Worm (Caenorhabditis elegans) whole organism, late embryonic: ENCODE results near the gene Y116A8A.150.

Experiments used
- C38D4.7 ChIP-seq: fragments of 200-800 bp; sonication (Bioruptor generic); optimal IDR thresholded peaks from 2 replicates; lab custom pipeline; 2018; ENCODE audit warnings: mild to moderate bottlenecking, missing genetic modification characterization, moderate library complexity, missing compliant biosample characterization
- K02D7.2 ChIP-seq: sonication (generic microtip); optimal IDR thresholded peaks from 2 replicates; lab custom pipeline; 2017; ENCODE audit warnings: mild to moderate bottlenecking, missing genetic modification characterization, missing compliant biosample characterization
- T23F11.4 ChIP-seq: fragments of 200-800 bp; sonication (Bioruptor generic); optimal IDR thresholded peaks from 2 replicates; lab custom pipeline; 2018; ENCODE audit warnings: mild to moderate bottlenecking, missing genetic modification characterization, missing compliant biosample characterization
- ahr-1 ChIP-seq: sonication (generic microtip); optimal IDR thresholded peaks from 2 replicates; lab custom pipeline; 2016; ENCODE audit warnings: missing genetic modification characterization, missing compliant biosample characterization
- ceh-14 ChIP-seq: sonication (generic microtip); optimal IDR thresholded peaks from 2 replicates; lab custom pipeline; 2016; ENCODE audit warnings: missing genotype, missing genetic modification characterization, missing compliant biosample characterization
- ceh-18 ChIP-seq: sonication (generic microtip); optimal IDR thresholded peaks from 2 replicates; lab custom pipeline; 2016; ENCODE audit warnings: missing genetic modification characterization, missing compliant biosample characterization
- ceh-2 ChIP-seq: sonication (generic microtip); optimal IDR thresholded peaks from 2 replicates; lab custom pipeline; 2016; ENCODE audit warnings: missing genotype, missing genetic modification characterization, missing compliant biosample characterization
- ceh-22 ChIP-seq: sonication (generic microtip); optimal IDR thresholded peaks from 2 replicates; lab custom pipeline; 2017; ENCODE audit warnings: missing biosample characterization, missing genetic modification characterization
- ceh-45 ChIP-seq: fragments of 200-800 bp; sonication (Bioruptor generic); IDR thresholded peaks from 2 replicates; pipeline ENCODE4 v1.3.6; 2022; ENCODE audit warnings: missing genetic modification reagents, missing genetic modification characterization, missing compliant biosample characterization
- ceh-48 ChIP-seq: sonication (generic microtip); optimal IDR thresholded peaks from 2 replicates; lab custom pipeline; 2016; ENCODE audit warnings: missing genetic modification characterization, inconsistent platforms, missing compliant biosample characterization
- che-1 ChIP-seq: sonication (generic microtip); optimal IDR thresholded peaks from 2 replicates; lab custom pipeline; 2016; ENCODE audit warnings: mild to moderate bottlenecking, missing genetic modification characterization, missing compliant biosample characterization
- dmd-4 ChIP-seq: sonication (generic microtip); optimal IDR thresholded peaks from 2 replicates; lab custom pipeline; 2016; ENCODE audit warnings: borderline replicate concordance, missing genetic modification characterization, missing compliant biosample characterization
- dve-1 ChIP-seq: sonication (generic microtip); optimal IDR thresholded peaks from 2 replicates; lab custom pipeline; 2017; ENCODE audit warnings: antibody characterized with exemption, mild to moderate bottlenecking, missing genetic modification characterization, missing compliant biosample characterization
- elt-2 ChIP-seq: sonication (generic microtip); optimal IDR thresholded peaks from 2 replicates; lab custom pipeline; 2016; ENCODE audit warnings: missing genetic modification reagents, missing genetic modification characterization, missing compliant biosample characterization
- ets-4 ChIP-seq: sonication (generic microtip); optimal IDR thresholded peaks from 2 replicates; lab custom pipeline; 2016; ENCODE audit warnings: missing genetic modification characterization, missing compliant biosample characterization
- eyg-1 ChIP-seq: sonication (generic microtip); optimal IDR thresholded peaks from 2 replicates; lab custom pipeline; 2016; ENCODE audit warnings: missing genotype, missing genetic modification characterization, missing compliant biosample characterization
- fax-1 ChIP-seq: sonication (generic microtip); optimal IDR thresholded peaks from 2 replicates; lab custom pipeline; 2016; ENCODE audit warnings: missing genotype, missing genetic modification characterization, missing compliant biosample characterization
- fkh-10 ChIP-seq: fragments of 150-350 bp; optimal IDR thresholded peaks from 2 replicates; lab custom pipeline; 2014; ENCODE audit warnings: missing biosample characterization, missing genetic modification reagents, missing genetic modification characterization
- fkh-6 ChIP-seq: sonication (generic microtip); optimal IDR thresholded peaks from 2 replicates; lab custom pipeline; 2016; ENCODE audit warnings: missing genetic modification characterization, missing compliant biosample characterization
- gmeb-2 ChIP-seq: sonication (generic microtip); optimal IDR thresholded peaks from 2 replicates; lab custom pipeline; 2016; ENCODE audit warnings: missing genetic modification characterization, inconsistent platforms, missing compliant biosample characterization
- hlh-13 ChIP-seq: fragments of 200-800 bp; sonication (Bioruptor generic); optimal IDR thresholded peaks from 2 replicates; lab custom pipeline; 2018; ENCODE audit warnings: mild to moderate bottlenecking, missing genetic modification characterization, missing compliant biosample characterization
- hlh-15 ChIP-seq: sonication (generic microtip); optimal IDR thresholded peaks from 2 replicates; lab custom pipeline; 2016; ENCODE audit warnings: missing genetic modification characterization, missing compliant biosample characterization
- hlh-30 ChIP-seq: sonication (generic microtip); optimal IDR thresholded peaks from 2 replicates; lab custom pipeline; 2017; ENCODE audit warnings: antibody characterized with exemption, missing genetic modification characterization, missing compliant biosample characterization; ENCODE audit not compliant: insufficient read depth
- hlh-8 ChIP-seq: sonication (generic microtip); optimal IDR thresholded peaks from 2 replicates; lab custom pipeline; 2016; ENCODE audit warnings: missing genotype, missing genetic modification characterization, missing compliant biosample characterization
- madf-2 ChIP-seq: sonication (generic microtip); optimal IDR thresholded peaks from 2 replicates; lab custom pipeline; 2017; ENCODE audit warnings: missing genetic modification characterization, missing compliant biosample characterization
- nfya-1 ChIP-seq: sonication (generic microtip); optimal IDR thresholded peaks from 2 replicates; lab custom pipeline; 2017; ENCODE audit warnings: missing genetic modification characterization, mild to moderate bottlenecking, missing compliant biosample characterization, antibody characterized with exemption, moderate library complexity
- nhr-232 ChIP-seq: sonication (generic microtip); optimal IDR thresholded peaks from 2 replicates; lab custom pipeline; 2016; ENCODE audit warnings: missing genetic modification characterization, missing compliant biosample characterization
- odd-2 ChIP-seq: sonication (generic microtip); optimal IDR thresholded peaks from 2 replicates; lab custom pipeline; 2017; ENCODE audit warnings: antibody characterized with exemption, mild to moderate bottlenecking, missing genetic modification characterization, missing compliant biosample characterization
- pag-3 ChIP-seq: sonication (generic microtip); optimal IDR thresholded peaks from 2 replicates; lab custom pipeline; 2016; ENCODE audit warnings: missing compliant biosample characterization, missing genetic modification characterization, borderline replicate concordance
- pat-9 ChIP-seq: fragments of 200-800 bp; sonication (Bioruptor generic); optimal IDR thresholded peaks from 2 replicates; lab custom pipeline; 2018; ENCODE audit warnings: mild to moderate bottlenecking, missing genetic modification characterization, moderate library complexity, missing compliant biosample characterization
- pha-2 ChIP-seq: sonication (generic microtip); optimal IDR thresholded peaks from 2 replicates; lab custom pipeline; 2017; ENCODE audit warnings: mild to moderate bottlenecking, missing genetic modification characterization, missing compliant biosample characterization
- pha-4 ChIP-seq: fragments of 150-350 bp; optimal IDR thresholded peaks from 2 replicates; lab custom pipeline; 2018; ENCODE audit warnings: missing biosample characterization, missing genetic modification reagents, missing genetic modification characterization
- pqm-1 ChIP-seq: sonication (generic microtip); optimal IDR thresholded peaks from 2 replicates; lab custom pipeline; 2016; ENCODE audit warnings: missing genetic modification characterization, missing compliant biosample characterization
- pros-1 ChIP-seq: fragments of 150-350 bp; optimal IDR thresholded peaks from 2 replicates; lab custom pipeline; 2014; ENCODE audit warnings: missing biosample characterization, missing genetic modification reagents, missing genetic modification characterization
- ref-2 ChIP-seq: sonication (generic microtip); optimal IDR thresholded peaks from 2 replicates; lab custom pipeline; 2016; ENCODE audit warnings: missing genetic modification characterization, missing compliant biosample characterization
- sox-4 ChIP-seq: sonication (generic microtip); optimal IDR thresholded peaks from 2 replicates; lab custom pipeline; 2017; ENCODE audit warnings: mild to moderate bottlenecking, missing genetic modification characterization, inconsistent platforms, missing compliant biosample characterization
- syd-9 ChIP-seq: sonication (generic microtip); optimal IDR thresholded peaks from 2 replicates; lab custom pipeline; 2016; ENCODE audit warnings: mild to moderate bottlenecking, missing genetic modification characterization, moderate library complexity, missing compliant biosample characterization
- tbx-2 ChIP-seq: sonication (generic microtip); optimal IDR thresholded peaks from 2 replicates; lab custom pipeline; 2016; ENCODE audit warnings: missing genetic modification characterization, missing compliant biosample characterization
- ttx-3 ChIP-seq: sonication (generic microtip); optimal IDR thresholded peaks from 2 replicates; lab custom pipeline; 2016; ENCODE audit warnings: missing genetic modification reagents, missing genetic modification characterization, missing compliant biosample characterization
- unc-3 ChIP-seq, 2 experiments: fragments of 200-800 bp in 1 of 2; sonication (Bioruptor generic) in 1 of 2; sonication (generic microtip) in 1 of 2; conservative IDR thresholded peaks in 1 of 2; optimal IDR thresholded peaks in 1 of 2; 2 replicates each; pipeline versions ENCODE4 v1.3.6 to Lab custom; 2016 to 2022; ENCODE audit warnings: missing compliant biosample characterization in 2 of 2, missing genetic modification characterization in 2 of 2, missing genetic modification reagents in 1 of 2
- unc-42 ChIP-seq: sonication (generic microtip); optimal IDR thresholded peaks from 2 replicates; lab custom pipeline; 2016; ENCODE audit warnings: missing genotype, missing genetic modification characterization, missing compliant biosample characterization
- unc-55 ChIP-seq: sonication (generic microtip); optimal IDR thresholded peaks from 2 replicates; lab custom pipeline; 2017; ENCODE audit warnings: missing biosample characterization, missing genetic modification reagents, missing genetic modification characterization
- unc-86 ChIP-seq: sonication (generic microtip); optimal IDR thresholded peaks from 2 replicates; lab custom pipeline; 2016; ENCODE audit warnings: missing genetic modification characterization, missing compliant biosample characterization
- zip-5 ChIP-seq: sonication (generic microtip); optimal IDR thresholded peaks from 2 replicates; lab custom pipeline; 2016; ENCODE audit warnings: missing genetic modification characterization, missing compliant biosample characterization
- ztf-16 ChIP-seq: sonication (generic microtip); optimal IDR thresholded peaks from 2 replicates; lab custom pipeline; 2017; ENCODE audit warnings: missing genetic modification characterization, missing compliant biosample characterization

Y116A8A.150 gene

DNA sequence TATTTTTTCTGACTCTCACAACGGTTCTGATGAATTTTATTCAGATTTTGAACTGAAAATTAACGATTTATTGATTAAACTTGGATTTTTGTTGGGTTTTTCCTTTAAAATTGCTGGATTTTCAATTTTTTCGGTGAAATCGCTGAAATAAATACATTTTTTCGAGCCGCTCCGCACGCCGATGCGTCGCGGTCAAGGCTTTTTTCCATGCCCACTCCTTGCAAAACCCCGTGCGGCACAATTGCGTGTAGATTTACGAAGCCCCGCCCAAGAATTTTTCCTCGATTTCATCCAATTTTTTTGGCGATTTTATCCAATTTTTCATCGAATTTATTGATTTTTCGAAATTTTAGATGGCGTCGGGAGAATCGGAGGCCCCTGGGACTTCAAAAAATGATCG, 22.7 kb upstream of the Y116A8A.150 start, which contains the start of gene gtsf-1 (continued):
- peak; percentile 26 for TF ChIP-seq che-1 (tag; lab: Kevin White, UChicago)
- peak; percentile 36 for TF ChIP-seq ref-2 (tag; lab: Kevin White, UChicago)
- TF ChIP-seq ceh-2 (tag; lab: Kevin White, UChicago): peak; percentile 53
- TF ChIP-seq unc-3 (GFP tag; conservative IDR thresholded peaks at IDR 0.05; lab: Robert Waterston, UW): no peak
- peak; percentile 73 for TF ChIP-seq unc-3 (tag; optimal IDR thresholded peaks at IDR 0.05; lab: Kevin White, UChicago)
- TF ChIP-seq tbx-2 (tag; lab: Kevin White, UChicago): peak; percentile 79
- no peak for TF ChIP-seq syd-9
- peak; percentile 54 for TF ChIP-seq madf-2
- TF ChIP-seq unc-86 (tag; lab: Kevin White, UChicago): peak; percentile 54
- no peak for TF ChIP-seq pqm-1 (tag; lab: Kevin White, UChicago)
- no peak for TF ChIP-seq pha-4 (tag; lab: Kevin White, UChicago)
- peak; percentile 45 for TF ChIP-seq ceh-48 (tag; lab: Kevin White, UChicago)
- no peak for TF ChIP-seq K02D7.2 (tag; lab: Kevin White, UChicago)
- no peak for TF ChIP-seq ceh-22
- peak; percentile 25 for TF ChIP-seq C38D4.7
- TF ChIP-seq odd-2: no peak
- peak; percentile 46 for TF ChIP-seq zip-5 (tag; lab: Kevin White, UChicago)
- peak; percentile 63 for TF ChIP-seq ttx-3 (tag; lab: Kevin White, UChicago)
- no peak for TF ChIP-seq hlh-15 (tag; lab: Kevin White, UChicago)

- TF ChIP-seq tbx-2 (tag; lab: Kevin White, UChicago) (no peak), pag-3 (tag; lab: Kevin White, UChicago) (no peak)
These were observed 22.1 kb upstream of the Y116A8A.150 start for ce11 chrIV:16864876-16865275.

DNA sequence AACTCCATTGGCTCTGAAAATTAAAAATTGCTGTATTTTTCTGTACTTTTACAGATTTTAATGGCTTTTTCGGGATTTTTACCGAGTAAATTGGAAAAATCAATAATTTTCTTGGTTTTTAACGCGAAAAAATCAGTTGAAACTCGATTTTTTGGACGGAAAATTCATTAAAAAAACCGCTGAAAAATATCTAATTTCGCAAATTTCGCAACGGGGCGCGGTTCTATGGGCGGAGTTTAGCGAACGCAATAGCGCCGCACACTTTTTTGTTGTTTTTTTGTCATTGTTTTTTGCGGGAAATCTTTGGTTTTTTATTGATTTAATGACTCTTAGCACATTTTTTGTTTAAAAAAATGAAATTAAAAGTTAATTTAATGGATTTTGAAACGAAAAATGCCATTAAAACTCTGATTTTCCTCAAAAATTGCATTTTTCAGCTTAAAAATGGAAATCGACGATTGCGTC, 20.7 kb upstream of the Y116A8A.150 start, which contains the start of the genes mel-46 and lsy-13:
TSS of gene mel-46 (minus strand) at position 51 of the 465 bp plus-strand sequence.
TSS of gene lsy-13 (plus strand) at position 440 of the 465 bp plus-strand sequence.
- TF ChIP-seq K02D7.2 (tag; lab: Kevin White, UChicago) (peak; percentile 55), hlh-13 (no peak), zip-5 (tag; lab: Kevin White, UChicago) (peak; percentile 12), fkh-10 (GFP tag; lab: Kevin White, UChicago) (no peak), elt-2 (tag; lab: Kevin White, UChicago) (peak; percentile 81), nhr-232 (tag; lab: Kevin White, UChicago) (peak; percentile 32), ahr-1 (tag; lab: Kevin White, UChicago) (peak; percentile 47), che-1 (tag; lab: Kevin White, UChicago) (peak; percentile 58), pat-9 (tag; lab: Kevin White, UChicago) (peak; percentile 56), gmeb-2 (tag; lab: Kevin White, UChicago) (peak; percentile 27), fkh-6 (tag; lab: Kevin White, UChicago) (peak; percentile 38), T23F11.4 (GFP tag; lab: Kevin White, UChicago) (peak; percentile 16), pros-1 (tag; lab: Kevin White, UChicago) (no peak), unc-55 (GFP tag; lab: Kevin White, UChicago) (no peak), ref-2 (tag; lab: Kevin White, UChicago) (no peak), hlh-8 (tag; lab: Kevin White, UChicago) (peak; percentile 20), tbx-2 (tag; lab: Kevin White, UChicago) (peak; percentile 59), madf-2 (peak; percentile 9), hlh-30 (tag; lab: Kevin White, UChicago) (no peak), ceh-18 (peak; percentile 20), dmd-4 (tag; lab: Kevin White, UChicago) (peak; percentile 4), ceh-14 (tag; lab: Kevin White, UChicago) (peak; percentile 79), unc-3 (GFP tag; conservative IDR thresholded peaks at IDR 0.05; lab: Robert Waterston, UW) (0 out of 2 replicates have a peak, but pooled peaks have one; percentile 19), unc-3 (tag; optimal IDR thresholded peaks at IDR 0.05; lab: Kevin White, UChicago) (peak; percentile 9), pha-2 (peak; percentile 50), odd-2 (peak; percentile 28), dve-1 (tag; lab: Kevin White, UChicago) (no peak), syd-9 (no peak), ztf-16 (tag; lab: Kevin White, UChicago) (peak; percentile 38), sox-4 (peak; percentile 70), nfya-1 (peak; percentile 55), eyg-1 (peak; percentile 46), fax-1 (tag; lab: Kevin White, UChicago) (peak; percentile 37), ceh-2 (tag; lab: Kevin White, UChicago) (peak; percentile 49), ttx-3 (tag; lab: Kevin White, UChicago) (peak; percentile 71), unc-42 (tag; lab: Kevin White, UChicago) (peak; percentile 82), ets-4 (tag; lab: Kevin White, UChicago) (no peak), pqm-1 (tag; lab: Kevin White, UChicago) (no peak), ceh-45 (GFP tag; lab: Robert Waterston, UW) (no peak)
